Worm (Caenorhabditis elegans): ENCODE measurements around the gene glt-3.

Gene glt-3

ce11 chrIV:10085401-10086187 lies 44.5 kb upstream of the glt-3 start, which contains the start of the genes col-2 and ndc-80 (continued):
- TF ChIP-seq D2030.7 (GFP tag; IDR thresholded peaks at IDR 0.05): peak; percentile 48; the same call in 1 of the 2 replicates
- TF ChIP-seq K11D2.4 (GFP tag; IDR thresholded peaks at IDR 0.05): no peak
- TF ChIP-seq efl-1 (GFP tag; optimal IDR thresholded peaks at IDR 0.05): peak; percentile 84
- no peak for TF ChIP-seq F52B5.7 (tag; optimal IDR thresholded peaks at IDR 0.05)
- no peak for TF ChIP-seq mxl-1 (tag; optimal IDR thresholded peaks at IDR 0.05)
- no peak for TF ChIP-seq nhr-120 (GFP tag; IDR thresholded peaks at IDR 0.05)
- TF ChIP-seq rcor-1 (GFP tag; IDR thresholded peaks at IDR 0.05): 0 out of 2 replicates have a peak, but pooled peaks have one; percentile 13
- peak; percentile 44 for TF ChIP-seq ceh-27 (GFP tag; optimal IDR thresholded peaks at IDR 0.05)
- TF ChIP-seq nhr-80 (tag; optimal IDR thresholded peaks at IDR 0.05): peak; percentile 32
- no peak for TF ChIP-seq lin-26 (GFP tag; IDR thresholded peaks at IDR 0.05)
- TF ChIP-seq lin-35 (GFP tag; optimal IDR thresholded peaks at IDR 0.05): peak in 1 of 3 experiments; percentile 7
- peak; percentile 56 for TF ChIP-seq dox-1 (GFP tag; IDR thresholded peaks at IDR 0.05)
- no peak for TF ChIP-seq Y56A3A.18 (GFP tag; IDR thresholded peaks at IDR 0.05)
- peak; percentile 40; the same call in 1 of the 2 replicates for TF ChIP-seq madf-6 (GFP tag; IDR thresholded peaks at IDR 0.05)
- peak; percentile 78 for TF ChIP-seq lin-54 (GFP tag; optimal IDR thresholded peaks at IDR 0.05)
- peak; percentile 12 for TF ChIP-seq pha-4 (tag; optimal IDR thresholded peaks at IDR 0.05)
- peak; percentile 95 for TF ChIP-seq ceh-100 (GFP tag; IDR thresholded peaks at IDR 0.05)
- peak; percentile 38; the same call in 1 of the 2 replicates for TF ChIP-seq hmg-1.2 (GFP tag; IDR thresholded peaks at IDR 0.05)
- TF ChIP-seq ztf-22 (GFP tag; optimal IDR thresholded peaks at IDR 0.05): no peak
- no peak for TF ChIP-seq ztf-26 (tag; optimal IDR thresholded peaks at IDR 0.05)
- peak; percentile 44 for TF ChIP-seq lsl-1 (GFP tag; optimal IDR thresholded peaks at IDR 0.05)
- no peak for TF ChIP-seq F55B11.4 (tag; optimal IDR thresholded peaks at IDR 0.05; ENCODE audit: borderline replicate concordance, insufficient read depth)
- no peak for TF ChIP-seq snpc-1.3 (tag; optimal IDR thresholded peaks at IDR 0.05; ENCODE audit: insufficient read depth)
- no peak for TF ChIP-seq B0035.1 (tag; optimal IDR thresholded peaks at IDR 0.05)
- no peak for TF ChIP-seq ztf-18 (tag; optimal IDR thresholded peaks at IDR 0.05)
- no peak for TF ChIP-seq sdz-38 (tag; optimal IDR thresholded peaks at IDR 0.05)
- no peak for TF ChIP-seq B0019.2 (GFP tag; conservative IDR thresholded peaks at IDR 0.05)
- no peak for TF ChIP-seq tbx-9 (tag; optimal IDR thresholded peaks at IDR 0.05; ENCODE audit: borderline replicate concordance)
- TF ChIP-seq nfyb-1 (GFP tag; IDR thresholded peaks at IDR 0.05): no peak
- TF ChIP-seq dpl-1 (GFP tag; optimal IDR thresholded peaks at IDR 0.05): peak; percentile 68
- TF ChIP-seq madf-8 (GFP tag; conservative IDR thresholded peaks at IDR 0.05): peak; percentile 38
- TF ChIP-seq B0336.3 (GFP tag; IDR thresholded peaks at IDR 0.05): no peak

DNA sequence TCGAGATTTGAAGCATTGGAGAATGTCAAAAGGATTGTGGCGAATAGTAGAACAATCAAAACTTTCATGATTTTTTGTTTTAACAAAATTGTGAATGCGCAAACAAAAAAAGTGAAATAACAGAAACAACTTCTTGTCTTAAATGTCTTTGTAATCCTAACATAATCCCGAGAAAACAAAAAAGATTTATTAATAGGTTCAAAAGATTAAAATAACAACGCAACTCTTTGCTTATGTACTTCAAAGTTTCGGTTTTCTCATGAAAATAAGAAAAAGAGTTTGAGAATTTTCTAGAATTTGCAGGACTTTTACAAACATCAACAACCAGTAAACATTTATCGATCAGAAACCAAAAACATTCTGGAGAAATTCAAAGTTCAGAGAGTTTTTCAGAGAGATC lies 40.3 kb upstream of the glt-3 start, which contains the start of gene ttr-39:
TSS of gene ttr-39 (minus strand) at position 101 of the 400 bp plus-strand sequence.
- no peak for TF ChIP-seq rpc-1 (optimal IDR thresholded peaks at IDR 0.05)
- TF ChIP-seq rpc-1 (tag; optimal IDR thresholded peaks at IDR 0.05): no peak

DNA sequence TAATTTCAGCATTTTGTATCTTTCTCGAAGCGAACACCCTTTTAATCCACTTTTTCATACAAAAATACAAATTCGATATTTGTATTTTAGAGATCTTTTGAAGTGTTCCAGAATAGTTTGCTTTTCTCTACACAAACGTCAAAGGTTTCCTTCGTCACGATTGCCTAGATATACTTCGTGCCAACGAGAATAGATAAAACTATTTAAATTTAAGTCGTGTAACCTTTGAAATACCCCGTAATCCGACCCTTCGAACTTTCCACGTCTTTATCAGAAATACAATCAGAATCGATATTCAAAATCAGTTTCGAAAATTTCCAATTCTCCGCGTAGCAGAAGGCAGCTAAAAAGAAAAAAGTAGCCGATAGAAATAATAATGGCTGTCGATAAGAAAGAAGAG lies 39.7 kb upstream of the glt-3 start, which contains the start of gene ttbk-5:
TSS of gene ttbk-5 (plus strand) at position 301 of the 400 bp plus-strand sequence.
- TF ChIP-seq nhr-90 (tag; optimal IDR thresholded peaks at IDR 0.05): no peak
- TF ChIP-seq K11D2.4 (GFP tag; IDR thresholded peaks at IDR 0.05): no peak
- no peak for TF ChIP-seq ztf-6 (GFP tag; IDR thresholded peaks at IDR 0.05)
- TF ChIP-seq lir-1 (GFP tag; conservative IDR thresholded peaks at IDR 0.05): no peak
- TF ChIP-seq lin-26 (GFP tag; IDR thresholded peaks at IDR 0.05): no peak
- TF ChIP-seq dpff-1 (tag; optimal IDR thresholded peaks at IDR 0.05): no peak
- TF ChIP-seq madf-6 (GFP tag; IDR thresholded peaks at IDR 0.05): no peak
- no peak for TF ChIP-seq lin-35 (GFP tag; optimal IDR thresholded peaks at IDR 0.05)
- TF ChIP-seq die-1 (tag; optimal IDR thresholded peaks at IDR 0.05): no peak
- TF ChIP-seq ceh-58 (GFP tag; IDR thresholded peaks at IDR 0.05): no peak
- no peak for TF ChIP-seq sptf-2 (GFP tag; optimal IDR thresholded peaks at IDR 0.05)
- TF ChIP-seq snpc-1.1 (tag; optimal IDR thresholded peaks at IDR 0.05; ENCODE audit: insufficient read depth): no peak
- no peak for TF ChIP-seq repo-1 (tag; optimal IDR thresholded peaks at IDR 0.05)
- TF ChIP-seq unc-62 (GFP tag; optimal IDR thresholded peaks at IDR 0.05): no peak
- no peak for TF ChIP-seq mel-28 (tag; optimal IDR thresholded peaks at IDR 0.05; ENCODE audit: borderline replicate concordance)
- TF ChIP-seq ceh-79 (tag; optimal IDR thresholded peaks at IDR 0.05): no peak
- no peak for TF ChIP-seq ztf-26 (tag; optimal IDR thresholded peaks at IDR 0.05)
